Fruit fly (Drosophila melanogaster): ENCODE measurements around the gene CG44476.

The CG44476 gene

DNA sequence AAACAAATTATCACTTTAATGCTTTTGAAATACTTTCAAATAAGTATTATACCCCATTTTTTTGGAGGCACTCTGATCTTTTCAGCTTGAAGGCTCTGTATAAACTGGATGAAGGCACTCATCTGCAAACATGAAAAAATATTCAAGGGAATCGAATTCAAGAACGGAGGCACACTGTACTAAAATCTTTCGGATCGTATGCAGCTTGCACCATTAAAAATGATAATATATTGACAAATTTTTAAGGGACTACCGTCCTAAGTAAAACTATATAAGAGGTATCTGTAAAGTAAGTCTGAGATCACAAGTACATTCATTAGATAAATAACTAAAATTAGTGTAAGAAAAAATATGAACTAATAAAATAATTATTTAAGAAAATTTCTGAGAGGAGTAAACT lies at the start of gene CG44476:
CG44476 (minus strand) TSS at position 101 of the 400 bp plus-strand sequence.
- no peak for TF ChIP-seq CG10348 (GFP tag; IDR thresholded peaks at IDR 0.05)
- no peak for TF ChIP-seq Pif1A (GFP tag; optimal IDR thresholded peaks at IDR 0.05)

DNA sequence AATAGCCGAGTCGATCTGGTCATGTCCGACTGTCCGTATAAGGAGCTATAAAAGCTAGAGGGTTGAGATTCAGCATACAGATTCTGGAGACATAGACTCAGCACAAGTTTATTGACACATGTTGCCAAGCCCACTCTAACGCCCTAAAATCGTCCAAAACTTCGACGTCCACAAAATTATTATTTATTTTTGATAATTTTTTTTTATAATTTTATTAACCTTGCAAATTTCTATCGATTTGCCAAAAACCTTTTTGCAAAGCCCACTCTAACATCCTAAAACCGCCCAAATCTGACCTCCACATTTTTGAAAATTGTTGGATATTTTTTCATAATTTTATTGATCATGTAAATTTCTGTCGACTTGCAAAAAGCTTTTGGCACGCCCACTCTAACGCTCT lies 46.2 kb upstream of the CG44476 start, which contains the start of gene JMJD4:
JMJD4 (minus strand) TSS at position 101 of the 400 bp plus-strand sequence.
- no peak for TF ChIP-seq gl (tag; optimal IDR thresholded peaks at IDR 0.05)
- no peak for TF ChIP-seq CG12605 (GFP tag; IDR thresholded peaks at IDR 0.05)
- no peak for TF ChIP-seq CG15710 (tag; optimal IDR thresholded peaks at IDR 0.05)
- TF ChIP-seq CG14655 (GFP tag; optimal IDR thresholded peaks at IDR 0.05), result no peak
- no peak for TF ChIP-seq rn (GFP tag; IDR thresholded peaks at IDR 0.05)
- no peak for TF ChIP-seq Pif1A (GFP tag; optimal IDR thresholded peaks at IDR 0.05)
- no peak for TF ChIP-seq CG32121 (GFP tag; IDR thresholded peaks at IDR 0.05)
- no peak for TF ChIP-seq CG10348 (GFP tag; IDR thresholded peaks at IDR 0.05)
- TF ChIP-seq CG4496 (GFP tag; IDR thresholded peaks at IDR 0.05), result no peak
- no peak for TF ChIP-seq CG8301 (tag; optimal IDR thresholded peaks at IDR 0.05)
- TF ChIP-seq fd96Ca (GFP tag; IDR thresholded peaks at IDR 0.05), result no peak
- no peak for TF ChIP-seq Ets98B (GFP tag; IDR thresholded peaks at IDR 0.05)
- no peak for TF ChIP-seq CG34367 (tag; optimal IDR thresholded peaks at IDR 0.05)
- no peak for TF ChIP-seq CG9948 (tag; optimal IDR thresholded peaks at IDR 0.05)
- no peak for TF ChIP-seq CG8159 (tag; optimal IDR thresholded peaks at IDR 0.05)
- TF ChIP-seq EcR (GFP tag; optimal IDR thresholded peaks at IDR 0.05), result no peak
- no peak for TF ChIP-seq CG13204 (GFP tag; optimal IDR thresholded peaks at IDR 0.05)
- no peak for TF ChIP-seq CG17806 (tag; optimal IDR thresholded peaks at IDR 0.05)
- TF ChIP-seq Snoo (tag; optimal IDR thresholded peaks at IDR 0.05), result no peak

dm6 chr2L:18158622-18159043 lies 45.7 kb upstream of the CG44476 start:
- TF ChIP-seq EcR (GFP tag; optimal IDR thresholded peaks at IDR 0.05) (no peak), D1 (tag; optimal IDR thresholded peaks at IDR 0.05) (peak; percentile 71)

DNA sequence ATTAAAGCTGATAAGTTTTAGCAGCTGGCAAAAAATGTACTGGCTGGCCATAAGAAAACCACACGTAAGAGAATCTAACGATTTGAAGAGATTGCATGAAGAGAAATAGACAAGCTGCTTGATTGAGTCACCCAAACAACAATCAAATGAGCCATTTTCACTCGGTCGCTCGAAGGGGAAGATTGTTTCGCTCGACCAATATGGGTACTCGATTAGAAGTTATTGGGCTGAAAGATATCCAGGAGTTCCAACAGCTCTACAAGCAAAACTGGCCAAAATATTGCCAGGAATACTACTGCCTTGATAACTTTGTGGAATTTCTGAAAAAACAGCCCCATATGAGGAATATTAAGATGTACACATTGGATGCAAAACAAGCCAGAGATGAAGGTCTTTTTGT lies 42.9 kb upstream of the CG44476 start, which contains the start of gene CG5783:
CG5783 (plus strand) TSS at position 167 of the 400 bp plus-strand sequence.
- TF ChIP-seq CG34367 (tag; optimal IDR thresholded peaks at IDR 0.05), result no peak
- no peak for TF ChIP-seq Pif1A (GFP tag; optimal IDR thresholded peaks at IDR 0.05)
- no peak for TF ChIP-seq rn (GFP tag; IDR thresholded peaks at IDR 0.05)
- no peak for TF ChIP-seq CG4496 (GFP tag; IDR thresholded peaks at IDR 0.05)
- no peak for TF ChIP-seq CG15710 (tag; optimal IDR thresholded peaks at IDR 0.05)
- no peak for TF ChIP-seq Ets98B (GFP tag; IDR thresholded peaks at IDR 0.05)
- TF ChIP-seq CG17806 (tag; optimal IDR thresholded peaks at IDR 0.05), result no peak
- TF ChIP-seq CG14655 (GFP tag; optimal IDR thresholded peaks at IDR 0.05), result no peak
- TF ChIP-seq CG32121 (GFP tag; IDR thresholded peaks at IDR 0.05), result no peak
- TF ChIP-seq CG9948 (tag; optimal IDR thresholded peaks at IDR 0.05), result no peak
- TF ChIP-seq CG8159 (tag; optimal IDR thresholded peaks at IDR 0.05), result no peak

dm6 chr2L:18154551-18154950 lies 41.6 kb upstream of the CG44476 start, which contains the start of gene CG15155:
Gene CG15155, plus strand, starts transcription at chr2L:18154851.
- TF ChIP-seq Pif1B (GFP tag; optimal IDR thresholded peaks at IDR 0.05), result no peak
- no peak for TF ChIP-seq CG14655 (GFP tag; optimal IDR thresholded peaks at IDR 0.05)
- no peak for TF ChIP-seq CG8301 (tag; optimal IDR thresholded peaks at IDR 0.05)
- TF ChIP-seq Snoo (tag; optimal IDR thresholded peaks at IDR 0.05), result no peak
- no peak for TF ChIP-seq D1 (tag; optimal IDR thresholded peaks at IDR 0.05)
- no peak for TF ChIP-seq fd96Ca (GFP tag; IDR thresholded peaks at IDR 0.05)
- no peak for TF ChIP-seq CG32121 (GFP tag; IDR thresholded peaks at IDR 0.05)
- no peak for TF ChIP-seq CG9948 (tag; optimal IDR thresholded peaks at IDR 0.05)
- TF ChIP-seq CG15710 (tag; optimal IDR thresholded peaks at IDR 0.05), result no peak
- TF ChIP-seq rn (GFP tag; IDR thresholded peaks at IDR 0.05), result no peak
- TF ChIP-seq Pif1A (GFP tag; optimal IDR thresholded peaks at IDR 0.05), result no peak
- no peak for TF ChIP-seq CG8159 (tag; optimal IDR thresholded peaks at IDR 0.05)

- TF ChIP-seq CG8159 (tag; optimal IDR thresholded peaks at IDR 0.05) (peak; percentile 25), CG32121 (GFP tag; IDR thresholded peaks at IDR 0.05) (no peak), D1 (tag; optimal IDR thresholded peaks at IDR 0.05) (no peak), CG34367 (tag; optimal IDR thresholded peaks at IDR 0.05) (peak; percentile 4), CG15710 (tag; optimal IDR thresholded peaks at IDR 0.05) (no peak), CG12605 (GFP tag; IDR thresholded peaks at IDR 0.05) (no peak), Pif1B (GFP tag; optimal IDR thresholded peaks at IDR 0.05) (no peak), CG4496 (GFP tag; IDR thresholded peaks at IDR 0.05) (no peak), CG9948 (tag; optimal IDR thresholded peaks at IDR 0.05) (no peak), CG13204 (GFP tag; optimal IDR thresholded peaks at IDR 0.05) (no peak), Ets98B (GFP tag; IDR thresholded peaks at IDR 0.05) (no peak), Snoo (tag; optimal IDR thresholded peaks at IDR 0.05) (peak; percentile 28), Pif1A (GFP tag; optimal IDR thresholded peaks at IDR 0.05) (no peak)
These were observed 40.1 kb upstream of the CG44476 start, which contains the start of gene CG17681 for dm6 chr2L:18153068-18153467. Gene CG17681, plus strand, starts transcription at chr2L:18153123.

- no peak for TF ChIP-seq CG13204 (GFP tag; optimal IDR thresholded peaks at IDR 0.05)
- no peak for TF ChIP-seq CG14655 (GFP tag; optimal IDR thresholded peaks at IDR 0.05)
- TF ChIP-seq CG17806 (tag; optimal IDR thresholded peaks at IDR 0.05), result no peak
- TF ChIP-seq CG10348 (GFP tag; IDR thresholded peaks at IDR 0.05), result no peak
- TF ChIP-seq fd96Ca (GFP tag; IDR thresholded peaks at IDR 0.05), result no peak
- peak; percentile 1 for TF ChIP-seq CG15710 (tag; optimal IDR thresholded peaks at IDR 0.05)
- TF ChIP-seq Pif1B (GFP tag; optimal IDR thresholded peaks at IDR 0.05), result no peak
- 0 out of 3 replicates have a peak, but pooled peaks have one; percentile 20 for TF ChIP-seq CG4496 (GFP tag; IDR thresholded peaks at IDR 0.05)
- TF ChIP-seq CG12605 (GFP tag; IDR thresholded peaks at IDR 0.05), result peak; percentile 36; the same call in 1 of the 2 replicates
- TF ChIP-seq gl (tag; optimal IDR thresholded peaks at IDR 0.05), result no peak
- TF ChIP-seq CG34367 (tag; optimal IDR thresholded peaks at IDR 0.05), result no peak
- no peak for TF ChIP-seq CG8301 (tag; optimal IDR thresholded peaks at IDR 0.05)
- TF ChIP-seq EcR (GFP tag; optimal IDR thresholded peaks at IDR 0.05), result no peak
- TF ChIP-seq CG32121 (GFP tag; IDR thresholded peaks at IDR 0.05), result peak; percentile 30; the same call in 1 of the 2 replicates
- peak; percentile 44 for TF ChIP-seq Ets98B (GFP tag; IDR thresholded peaks at IDR 0.05)
These were observed 39.2 kb upstream of the CG44476 start, which contains the start of gene Socs36E for dm6 chr2L:18152172-18152639. Gene Socs36E, minus strand, starts transcription at chr2L:18152417.

Data from whole organism, pupa.